Fruit fly (Drosophila melanogaster) whole organism, embryonic: ENCODE measurements around the gene UbcE2H.

Experiments
- Ada2b ChIP-seq: fragments of 200-800 bp; sonication (Bioruptor generic); IDR thresholded peaks from 2 replicates; pipeline ENCODE4 v1.3.6; 2022; ENCODE audit warnings: missing biosample characterization, missing genetic modification characterization
- Asciz ChIP-seq: fragments of 200-800 bp; sonication (Bioruptor generic); optimal IDR thresholded peaks from 2 replicates; lab custom pipeline; 2017; ENCODE audit warnings: missing biosample characterization, mild to moderate bottlenecking, missing genetic modification characterization, missing genetic modification reagents
- Awh ChIP-seq: fragments of 200-800 bp; sonication (Bioruptor generic); IDR thresholded peaks from 2 replicates; pipeline ENCODE4, ENCODE4 v1.3.6; 2022; ENCODE audit warnings: missing biosample characterization, missing genetic modification characterization
- CG11695 ChIP-seq: fragments of 200-800 bp; sonication (Bioruptor generic); IDR thresholded peaks from 3 replicates; pipeline ENCODE4 v1.3.6; 2022; ENCODE audit warnings: missing biosample characterization, missing genetic modification characterization
- CG13775 ChIP-seq: fragments of 200-800 bp; sonication (Bioruptor generic); optimal IDR thresholded peaks from 3 replicates; lab custom pipeline; 2017; ENCODE audit warnings: missing biosample characterization, mild to moderate bottlenecking, missing genetic modification characterization
- CG15601 ChIP-seq: fragments of 200-800 bp; sonication (Bioruptor generic); optimal IDR thresholded peaks from 3 replicates; lab custom pipeline; 2019; ENCODE audit warnings: missing biosample characterization, mild to moderate bottlenecking, missing genetic modification characterization, moderate library complexity
- CG1602 ChIP-seq: fragments of 200-800 bp; sonication (Bioruptor generic); optimal IDR thresholded peaks from 3 replicates; lab custom pipeline; 2016; ENCODE audit warnings: missing biosample characterization, missing genetic modification characterization
- CG16813 ChIP-seq: fragments of 200-800 bp; sonication (Bioruptor generic); IDR thresholded peaks from 3 replicates; pipeline ENCODE4 v1.3.6; 2022; ENCODE audit warnings: missing biosample characterization, missing genetic modification characterization; ENCODE audit not compliant: partially characterized antibody
- CG31441 ChIP-seq: fragments of 200-800 bp; sonication (Bioruptor generic); IDR thresholded peaks from 2 replicates; pipeline ENCODE4 v1.3.6; 2022; ENCODE audit warnings: missing biosample characterization, missing genetic modification characterization
- CG4360 ChIP-seq: fragments of 200-800 bp; sonication (Bioruptor generic); IDR thresholded peaks from 2 replicates; pipeline ENCODE4 v1.3.6; 2022; ENCODE audit warnings: missing biosample characterization, missing genetic modification characterization
- CG6254 ChIP-seq: fragments of 200-800 bp; sonication (Bioruptor generic); optimal IDR thresholded peaks from 3 replicates; lab custom pipeline; 2017; ENCODE audit warnings: mild to moderate bottlenecking, missing biosample characterization, missing genetic modification reagents, missing genetic modification characterization
- CG6854 ChIP-seq: fragments of 200-800 bp; sonication (Bioruptor generic); optimal IDR thresholded peaks from 3 replicates; lab custom pipeline; 2017; ENCODE audit warnings: missing biosample characterization, mild to moderate bottlenecking, missing genetic modification characterization
- CG7963 ChIP-seq: fragments of 200-800 bp; sonication (Bioruptor generic); IDR thresholded peaks from 3 replicates; pipeline ENCODE4 v1.3.6; 2022; ENCODE audit warnings: missing biosample characterization, missing genetic modification characterization; ENCODE audit not compliant: partially characterized antibody
- CG8478 ChIP-seq: fragments of >200 bp; optimal IDR thresholded peaks from 2 replicates; lab custom pipeline; 2018
- CG9932 ChIP-seq: fragments of 200-800 bp; sonication (Bioruptor generic); IDR thresholded peaks from 2 replicates; pipeline ENCODE4 v1.3.6; 2022; ENCODE audit warnings: missing biosample characterization, missing genetic modification characterization
- CHES-1-like ChIP-seq: fragments of 200-800 bp; sonication (Bioruptor generic); optimal IDR thresholded peaks from 2 replicates; lab custom pipeline; 2016; ENCODE audit warnings: missing biosample characterization, missing genetic modification characterization
- Camta ChIP-seq: fragments of 200-800 bp; sonication (Bioruptor generic); optimal IDR thresholded peaks from 2 replicates; lab custom pipeline; 2016; ENCODE audit warnings: missing biosample characterization, missing genetic modification characterization
- Drgx ChIP-seq: fragments of 200-800 bp; sonication (Bioruptor generic); IDR thresholded peaks from 2 replicates; pipeline ENCODE4 v1.3.6; 2022; ENCODE audit warnings: missing biosample characterization, missing genetic modification characterization
- Eip74EF ChIP-seq, 2 experiments: fragments of 200-800 bp in 1 of 2; fragments of >200 bp in 1 of 2; sonication (Bioruptor generic) in 1 of 2; optimal IDR thresholded peaks; 2 replicates each; lab custom pipeline; 2017 to 2019; ENCODE audit warnings: missing biosample characterization in 2 of 2, missing genetic modification characterization in 2 of 2, mild to moderate bottlenecking in 1 of 2, moderate library complexity in 1 of 2
- Fer3 ChIP-seq: fragments of 200-800 bp; sonication (Bioruptor generic); optimal IDR thresholded peaks from 2 replicates; lab custom pipeline; 2018; ENCODE audit warnings: missing biosample characterization, mild to moderate bottlenecking, missing genetic modification characterization, moderate library complexity
- H15 ChIP-seq: fragments of 200-800 bp; sonication (Bioruptor generic); IDR thresholded peaks from 3 replicates; pipeline ENCODE4 v1.3.6; 2022; ENCODE audit warnings: missing biosample characterization, missing genetic modification characterization
- MTF-1 ChIP-seq: fragments of 200-800 bp; sonication (Bioruptor generic); optimal IDR thresholded peaks from 2 replicates; lab custom pipeline; 2018; ENCODE audit warnings: missing biosample characterization, mild to moderate bottlenecking, missing genetic modification characterization, borderline replicate concordance
- Optix ChIP-seq: fragments of 200-800 bp; sonication (Bioruptor generic); IDR thresholded peaks from 3 replicates; pipeline ENCODE4 v1.3.6; 2022; ENCODE audit warnings: missing biosample characterization, missing genetic modification characterization
- Sox102F ChIP-seq: fragments of 200-800 bp; sonication (Bioruptor generic); optimal IDR thresholded peaks from 2 replicates; lab custom pipeline; 2018; ENCODE audit warnings: missing biosample characterization, mild to moderate bottlenecking, missing genetic modification characterization, moderate library complexity
- YL-1 ChIP-seq: fragments of 200-800 bp; sonication (Bioruptor generic); optimal IDR thresholded peaks from 3 replicates; lab custom pipeline; 2017; ENCODE audit warnings: missing biosample characterization, mild to moderate bottlenecking, missing genetic modification characterization
- bbx ChIP-seq: fragments of 200-800 bp; sonication (Bioruptor generic); IDR thresholded peaks from 2 replicates; pipeline ENCODE4 v1.3.6; 2022; ENCODE audit warnings: missing biosample characterization, missing genetic modification characterization; ENCODE audit not compliant: partially characterized antibody
- bcd ChIP-seq: fragments of 200-800 bp; sonication (Bioruptor generic); optimal IDR thresholded peaks from 2 replicates; lab custom pipeline; 2017; ENCODE audit warnings: missing biosample characterization, mild to moderate bottlenecking, missing genetic modification characterization
- br ChIP-seq: fragments of >200 bp; optimal IDR thresholded peaks from 2 replicates; lab custom pipeline; 2017
- ci ChIP-seq: fragments of 200-800 bp; sonication (Bioruptor generic); IDR thresholded peaks from 3 replicates; pipeline ENCODE4 v1.3.6; 2022; ENCODE audit warnings: missing biosample characterization, missing genetic modification characterization
- dati ChIP-seq: fragments of 200-800 bp; sonication (Bioruptor generic); IDR thresholded peaks from 2 replicates; pipeline ENCODE4 v1.3.6; 2022; ENCODE audit warnings: missing biosample characterization, missing genetic modification characterization
- ewg ChIP-seq: fragments of 200-800 bp; sonication (Bioruptor generic); optimal IDR thresholded peaks from 3 replicates; lab custom pipeline; 2017; ENCODE audit warnings: mild to moderate bottlenecking, missing biosample characterization, missing genetic modification reagents, missing genetic modification characterization
- hb ChIP-seq: fragments of 200-800 bp; sonication (Bioruptor generic); IDR thresholded peaks from 3 replicates; pipeline ENCODE4 v1.3.6; 2022; ENCODE audit warnings: missing biosample characterization, missing genetic modification characterization; ENCODE audit not compliant: partially characterized antibody
- hbn ChIP-seq: fragments of 200-800 bp; sonication (Bioruptor generic); IDR thresholded peaks from 2 replicates; pipeline ENCODE4 v1.3.6; 2022; ENCODE audit warnings: missing biosample characterization, missing genetic modification characterization; ENCODE audit not compliant: partially characterized antibody
- ind ChIP-seq: fragments of 200-800 bp; sonication (Bioruptor generic); optimal IDR thresholded peaks from 3 replicates; lab custom pipeline; 2016; ENCODE audit warnings: missing biosample characterization, missing genetic modification characterization
- klu ChIP-seq: fragments of 200-800 bp; sonication (Bioruptor generic); IDR thresholded peaks from 2 replicates; pipeline ENCODE4 v1.3.6; 2022; ENCODE audit warnings: missing biosample characterization, missing genetic modification characterization
- knrl ChIP-seq: fragments of 200-800 bp; sonication (Bioruptor generic); IDR thresholded peaks from 3 replicates; pipeline ENCODE4 v1.3.6; 2022; ENCODE audit warnings: missing biosample characterization, missing genetic modification characterization; ENCODE audit not compliant: partially characterized antibody
- pb ChIP-seq: fragments of 200-800 bp; sonication (Bioruptor generic); optimal IDR thresholded peaks from 3 replicates; lab custom pipeline; 2016; ENCODE audit warnings: missing biosample characterization, missing genetic modification characterization
- peb ChIP-seq: fragments of 200-800 bp; sonication (Bioruptor generic); IDR thresholded peaks from 2 replicates; pipeline ENCODE4 v1.3.6; 2022; ENCODE audit warnings: missing biosample characterization, missing genetic modification characterization
- rib ChIP-seq: fragments of 200-800 bp; sonication (Bioruptor generic); IDR thresholded peaks from 2 replicates; pipeline ENCODE4 v1.3.6; 2022; ENCODE audit warnings: missing biosample characterization, missing genetic modification characterization
- sima ChIP-seq: fragments of 200-800 bp; sonication (Bioruptor generic); optimal IDR thresholded peaks from 2 replicates; lab custom pipeline; 2016; ENCODE audit warnings: missing biosample characterization, missing genetic modification characterization
- sisA ChIP-seq: fragments of 200-800 bp; sonication (Bioruptor generic); IDR thresholded peaks from 2 replicates; pipeline ENCODE4 v1.3.6; 2022; ENCODE audit warnings: missing biosample characterization, missing genetic modification characterization
- sqz ChIP-seq: fragments of 200-800 bp; sonication (Bioruptor generic); optimal IDR thresholded peaks from 3 replicates; lab custom pipeline; 2018; ENCODE audit warnings: missing biosample characterization, mild to moderate bottlenecking, missing genetic modification characterization
- sr ChIP-seq: fragments of 200-800 bp; sonication (Bioruptor generic); IDR thresholded peaks from 3 replicates; pipeline ENCODE4 v1.3.6; 2022; ENCODE audit warnings: missing biosample characterization, missing genetic modification characterization
- ssp ChIP-seq: fragments of 200-800 bp; sonication (Bioruptor generic); IDR thresholded peaks from 2 replicates; pipeline ENCODE4 v1.3.6; 2022; ENCODE audit warnings: missing biosample characterization, missing genetic modification characterization
- tgo ChIP-seq: fragments of 200-800 bp; sonication (Bioruptor generic); IDR thresholded peaks from 3 replicates; pipeline ENCODE4 v1.3.6; 2022; ENCODE audit warnings: missing biosample characterization, missing genetic modification characterization
- tin ChIP-seq: fragments of 200-800 bp; sonication (Bioruptor generic); optimal IDR thresholded peaks from 3 replicates; lab custom pipeline; 2016; ENCODE audit warnings: missing biosample characterization, missing genetic modification characterization
- tll ChIP-seq, 2 experiments: fragments of 200-800 bp in 1 of 2; fragments of >200 bp in 1 of 2; sonication (Bioruptor generic) in 1 of 2; optimal IDR thresholded peaks; 2 replicates each; lab custom pipeline; 2017 to 2019; ENCODE audit warnings: missing biosample characterization in 2 of 2, missing genetic modification characterization in 2 of 2, mild to moderate bottlenecking in 1 of 2, moderate library complexity in 1 of 2
- toy ChIP-seq: fragments of 200-800 bp; sonication (Bioruptor generic); IDR thresholded peaks from 2 replicates; pipeline ENCODE4 v1.3.6; 2022; ENCODE audit warnings: missing biosample characterization, missing genetic modification characterization
- ttk ChIP-seq: fragments of 200-800 bp; sonication (Bioruptor generic); IDR thresholded peaks from 2 replicates; pipeline ENCODE4 v2.1.2; 2022; ENCODE audit warnings: missing biosample characterization, missing genetic modification characterization
- tx ChIP-seq: fragments of 200-800 bp; sonication (Bioruptor generic); optimal IDR thresholded peaks from 2 replicates; lab custom pipeline; 2016; ENCODE audit warnings: missing biosample characterization, missing genetic modification characterization

Gene UbcE2H

dm6 chrX:8091017-8091620, 2.7 kb downstream of the UbcE2H start (continued):
- TF ChIP-seq pb (GFP tag; lab: Kevin White, UChicago) (peak; percentile 52), ttk (GFP tag; lab: Robert Waterston, UW) (peak; percentile 99), hbn (GFP tag; lab: Robert Waterston, UW) (no peak), knrl (GFP tag; lab: Robert Waterston, UW) (peak; percentile 48; the same call in 2 of the 3 replicates), toy (peak; percentile 96), CG8478 (lab: Kevin White, UChicago) (no peak), CG1602 (GFP tag; lab: Kevin White, UChicago) (peak; percentile 94), Asciz (peak; percentile 96), CG7963 (no peak), klu (GFP tag; lab: Robert Waterston, UW) (peak; percentile 95), ci (GFP tag; lab: Robert Waterston, UW) (peak; percentile 99), Ada2b (GFP tag; lab: Robert Waterston, UW) (peak; percentile 99), CG15601 (tag; lab: Kevin White, UChicago) (peak; percentile 91), ind (GFP tag; lab: Kevin White, UChicago) (peak; percentile 96), Awh (GFP tag; lab: Robert Waterston, UW) (peak; percentile 99), sr (peak; percentile 96), rib (GFP tag; lab: Robert Waterston, UW) (peak; percentile 98), CG6254 (GFP tag; lab: Kevin White, UChicago) (peak; percentile 94), br (lab: Kevin White, UChicago) (no peak), tgo (GFP tag; lab: Robert Waterston, UW) (peak; percentile 99), YL-1 (GFP tag; lab: Kevin White, UChicago) (peak; percentile 76), tll (GFP tag; optimal IDR thresholded peaks at IDR 0.05; lab: Kevin White, UChicago) (no peak), tx (peak; percentile 83), peb (GFP tag; lab: Robert Waterston, UW) (peak; percentile 96), hb (GFP tag; lab: Robert Waterston, UW) (no peak), Eip74EF (GFP tag; optimal IDR thresholded peaks at IDR 0.05; lab: Kevin White, UChicago) (peak in 1 of 2 experiments; percentile 93), tin (GFP tag; lab: Kevin White, UChicago) (peak; percentile 95), Fer3 (tag; lab: Kevin White, UChicago) (peak; percentile 96), sqz (GFP tag; lab: Kevin White, UChicago) (peak; percentile 92), bcd (GFP tag; lab: Kevin White, UChicago) (peak; percentile 97), bbx (GFP tag; lab: Robert Waterston, UW) (no peak; the same call in 1 of the 2 replicates), CG11695 (GFP tag; lab: Robert Waterston, UW) (peak; percentile 98), sima (peak; percentile 59), H15 (peak; percentile 98), CG31441 (GFP tag; lab: Robert Waterston, UW) (peak; percentile 93), Sox102F (GFP tag; lab: Kevin White, UChicago) (peak; percentile 97), ssp (GFP tag; lab: Robert Waterston, UW) (peak; percentile 92), dati (peak; percentile 97), sisA (GFP tag; lab: Robert Waterston, UW) (peak; percentile 97), CHES-1-like (GFP tag; lab: Kevin White, UChicago) (peak; percentile 84), Camta (GFP tag; lab: Kevin White, UChicago) (peak; percentile 90), Drgx (GFP tag; lab: Robert Waterston, UW) (peak; percentile 99), MTF-1 (GFP tag; lab: Kevin White, UChicago) (peak; percentile 90), CG16813 (GFP tag; lab: Robert Waterston, UW) (no peak), ewg (GFP tag; lab: Kevin White, UChicago) (peak; percentile 93), Optix (GFP tag; lab: Robert Waterston, UW) (peak; percentile 99), CG4360 (peak; percentile 73), CG6854 (GFP tag; lab: Kevin White, UChicago) (peak; percentile 96), CG13775 (GFP tag; lab: Kevin White, UChicago) (peak; percentile 94), CG9932 (peak; percentile 97)
